Fruit fly (Drosophila melanogaster): Measurements from ENCODE around the gene Jasper.
A peak's percentile ranks its signal among the peaks of the same experiment; 100 is the strongest.

Jasper gene

DNA sequence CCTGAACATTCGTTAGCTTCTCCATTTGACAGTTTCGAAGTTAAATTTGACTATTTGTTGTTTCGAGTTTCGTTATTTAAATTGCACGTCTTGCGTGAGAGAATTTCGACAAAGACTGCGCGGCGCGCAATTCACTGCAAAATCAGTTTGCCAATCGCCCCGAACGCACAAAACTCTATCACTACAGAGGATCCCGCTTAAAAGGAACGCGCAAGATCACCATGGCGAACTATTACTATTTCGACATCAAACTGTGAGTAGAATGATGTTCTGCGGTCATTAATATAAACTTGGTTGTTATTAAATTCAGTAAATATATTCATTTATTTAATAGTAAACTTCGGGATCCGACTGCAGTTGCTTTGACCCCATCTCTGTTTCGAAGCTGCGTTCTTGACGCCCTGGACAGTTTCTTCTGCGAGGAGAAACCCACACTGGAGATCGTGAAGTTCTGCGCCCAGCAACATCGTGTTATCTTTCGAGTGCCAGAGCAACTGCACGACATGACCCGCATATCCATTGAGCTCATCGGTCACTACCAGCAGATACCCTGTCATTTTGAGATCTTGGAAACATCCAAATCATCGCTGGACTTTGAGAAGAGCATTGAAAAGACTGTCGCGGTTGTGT is 3.7 kb downstream of the Jasper start, which contains the start of the genes Rpp14b and spn-A (continued):
- TF ChIP-seq Side (GFP tag; optimal IDR thresholded peaks at IDR 0.05) (no peak), lbe (GFP tag; optimal IDR thresholded peaks at IDR 0.05) (no peak), Fer3 (tag; optimal IDR thresholded peaks at IDR 0.05) (no peak), bowl (GFP tag; IDR thresholded peaks at IDR 0.05) (no peak), mam (GFP tag; optimal IDR thresholded peaks at IDR 0.05) (peak; percentile 17), CG15601 (tag; optimal IDR thresholded peaks at IDR 0.05) (no peak), CG9817 (tag; optimal IDR thresholded peaks at IDR 0.05) (peak; percentile 28)

DNA sequence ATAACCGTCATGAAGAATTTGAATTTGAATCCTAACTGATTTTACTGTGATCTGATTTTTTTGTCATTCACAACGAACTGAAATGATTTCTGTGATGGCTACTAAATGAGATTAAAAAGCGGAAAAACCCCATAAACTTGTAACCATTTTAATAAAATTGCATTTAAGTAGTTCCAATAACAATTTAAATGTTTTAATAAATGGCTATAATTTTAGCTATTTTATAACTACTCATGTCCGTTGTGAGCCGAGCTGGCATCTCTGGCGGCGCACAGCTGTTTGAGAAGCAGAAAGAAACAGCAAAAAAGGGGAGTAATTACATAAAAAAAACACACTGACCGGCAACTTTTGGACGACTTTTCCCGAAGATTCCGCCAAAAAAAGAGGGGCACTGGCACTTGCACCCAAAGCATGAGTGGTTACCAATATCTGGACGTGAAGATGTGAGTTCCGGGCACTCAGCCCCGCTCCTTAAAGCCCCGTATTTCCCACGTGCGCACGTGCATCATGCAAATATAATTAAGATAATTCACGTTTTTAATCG is 4.3 kb downstream of the Jasper start, which contains the start of the genes CG7950 and Rpp14a:
TSS of gene CG7950 (plus strand) at position 268 of the 544 bp plus-strand sequence.
TSS of gene Rpp14a (plus strand) at position 268 of the 544 bp plus-strand sequence.
- TF ChIP-seq CG8765 (GFP tag; IDR thresholded peaks at IDR 0.05) (peak; percentile 61; the same call in 1 of the 2 replicates), Atf6 (GFP tag; IDR thresholded peaks at IDR 0.05) (peak; percentile 78), CG6654 (GFP tag; optimal IDR thresholded peaks at IDR 0.05) (no peak), sd (tag; optimal IDR thresholded peaks at IDR 0.05) (peak; percentile 15), CG9609 (GFP tag; optimal IDR thresholded peaks at IDR 0.05) (peak; percentile 76), Mad (GFP tag; optimal IDR thresholded peaks at IDR 0.05) (peak; percentile 83), Fer1 (GFP tag; optimal IDR thresholded peaks at IDR 0.05) (peak; percentile 64), CG17361 (GFP tag; IDR thresholded peaks at IDR 0.05) (peak; percentile 37; the same call in 2 of the 3 replicates), zfh2 (GFP tag; optimal IDR thresholded peaks at IDR 0.05) (peak; percentile 89), jing (GFP tag; optimal IDR thresholded peaks at IDR 0.05) (no peak), Dbx (GFP tag; IDR thresholded peaks at IDR 0.05) (peak; percentile 87), CG14710 (tag; optimal IDR thresholded peaks at IDR 0.05) (peak; percentile 78), sens-2 (GFP tag; IDR thresholded peaks at IDR 0.05) (peak; percentile 72), vfl (GFP tag; optimal IDR thresholded peaks at IDR 0.05) (peak; percentile 81), CG16813 (GFP tag; IDR thresholded peaks at IDR 0.05; ENCODE audit: partially characterized antibody) (no peak), CG7928 (GFP tag; optimal IDR thresholded peaks at IDR 0.05) (no peak), Lhr (GFP tag; optimal IDR thresholded peaks at IDR 0.05) (peak; percentile 48), CG3847 (GFP tag; IDR thresholded peaks at IDR 0.05) (peak; percentile 82), CG5180 (GFP tag; optimal IDR thresholded peaks at IDR 0.05) (no peak), nau (GFP tag; optimal IDR thresholded peaks at IDR 0.05) (peak; percentile 36), Aef1 (GFP tag; IDR thresholded peaks at IDR 0.05) (peak; percentile 82), cwo (GFP tag; optimal IDR thresholded peaks at IDR 0.05) (peak; percentile 66), unc-4 (GFP tag; IDR thresholded peaks at IDR 0.05; ENCODE audit: partially characterized antibody) (no peak), NfI (GFP tag; optimal IDR thresholded peaks at IDR 0.05) (peak; percentile 79), CG15269 (tag; optimal IDR thresholded peaks at IDR 0.05) (peak; percentile 83), CG10321 (GFP tag; IDR thresholded peaks at IDR 0.05) (0 out of 2 replicates have a peak, but pooled peaks have one; percentile 41), sima (GFP tag; optimal IDR thresholded peaks at IDR 0.05) (peak; percentile 69), sens (GFP tag) (peak; percentile 97), CG1792 (GFP tag; optimal IDR thresholded peaks at IDR 0.05) (peak; percentile 73), CG17568 (GFP tag; optimal IDR thresholded peaks at IDR 0.05) (no peak), YL-1 (GFP tag; optimal IDR thresholded peaks at IDR 0.05) (peak; percentile 83), CG6175 (GFP tag; IDR thresholded peaks at IDR 0.05) (no peak), CG12104 (GFP tag; optimal IDR thresholded peaks at IDR 0.05) (no peak), mld (GFP tag; IDR thresholded peaks at IDR 0.05; ENCODE audit: partially characterized antibody) (no peak), CG6689 (GFP tag; IDR thresholded peaks at IDR 0.05) (peak; percentile 70), CG8281 (tag; optimal IDR thresholded peaks at IDR 0.05) (no peak), dan (GFP tag; IDR thresholded peaks at IDR 0.05) (no peak), CG4328 (GFP tag; optimal IDR thresholded peaks at IDR 0.05) (peak; percentile 54), CG10267 (tag; optimal IDR thresholded peaks at IDR 0.05) (peak; percentile 72), CG14014 (GFP tag; IDR thresholded peaks at IDR 0.05) (peak; percentile 80), bigmax (GFP tag; optimal IDR thresholded peaks at IDR 0.05) (no peak)
